Worm (Caenorhabditis elegans) whole organism, early embryonic: ENCODE measurements around the gene fbxb-16.

Source experiments
- B0310.2 ChIP-seq: sonication (generic microtip); optimal IDR thresholded peaks from 2 replicates; lab custom pipeline; 2016; ENCODE audit warnings: mild to moderate bottlenecking, missing genetic modification characterization, missing compliant biosample characterization
- F13C5.2 ChIP-seq: sonication (generic microtip); optimal IDR thresholded peaks from 2 replicates; lab custom pipeline; 2017; ENCODE audit warnings: mild to moderate bottlenecking, missing genetic modification characterization, inconsistent platforms, missing compliant biosample characterization
- aly-1 ChIP-seq: sonication (generic microtip); optimal IDR thresholded peaks from 2 replicates; lab custom pipeline; 2016; ENCODE audit warnings: missing genetic modification characterization, missing compliant biosample characterization
- ama-1 ChIP-seq: fragments of 150-350 bp; optimal IDR thresholded peaks from 2 replicates; lab custom pipeline; 2014
- ceh-13 ChIP-seq: fragments of 200-800 bp; sonication (Bioruptor generic); optimal IDR thresholded peaks from 2 replicates; lab custom pipeline; 2018; ENCODE audit warnings: mild to moderate bottlenecking, missing genetic modification characterization, missing compliant biosample characterization
- ceh-36 ChIP-seq: sonication (generic microtip); optimal IDR thresholded peaks from 2 replicates; lab custom pipeline; 2016; ENCODE audit warnings: missing genetic modification characterization, inconsistent platforms, missing compliant biosample characterization
- ets-7 ChIP-seq: sonication (generic microtip); optimal IDR thresholded peaks from 2 replicates; lab custom pipeline; 2016; ENCODE audit warnings: missing genotype, missing genetic modification characterization, missing compliant biosample characterization
- flt-1 ChIP-seq: fragments of 200-800 bp; sonication (Bioruptor generic); IDR thresholded peaks from 2 replicates; pipeline ENCODE4 v1.3.6; 2022; ENCODE audit warnings: missing genetic modification characterization, missing compliant biosample characterization
- hmbx-1 ChIP-seq: sonication (generic microtip); optimal IDR thresholded peaks from 2 replicates; lab custom pipeline; 2016; ENCODE audit warnings: mild to moderate bottlenecking, missing genetic modification characterization, missing compliant biosample characterization
- hmg-4 ChIP-seq: fragments of 200-800 bp; sonication (Bioruptor generic); optimal IDR thresholded peaks from 2 replicates; lab custom pipeline; 2018; ENCODE audit warnings: mild to moderate bottlenecking, missing genetic modification characterization, missing compliant biosample characterization
- hnd-1 ChIP-seq: sonication (generic microtip); optimal IDR thresholded peaks from 2 replicates; lab custom pipeline; 2016; ENCODE audit warnings: missing genetic modification characterization, missing compliant biosample characterization
- pes-1 ChIP-seq: fragments of 200-800 bp; sonication (Bioruptor generic); IDR thresholded peaks from 2 replicates; pipeline ENCODE4 v1.3.6; 2022; ENCODE audit warnings: missing genetic modification reagents, missing genetic modification characterization, missing compliant biosample characterization
- scrt-1 ChIP-seq: fragments of 200-800 bp; sonication (Bioruptor generic); IDR thresholded peaks from 2 replicates; pipeline ENCODE4 v1.3.6; 2022; ENCODE audit warnings: missing genetic modification characterization, missing compliant biosample characterization
- sea-1 ChIP-seq: fragments of 200-800 bp; sonication (Bioruptor generic); conservative IDR thresholded peaks from 2 replicates; pipeline ENCODE4 v1.3.6; 2022; ENCODE audit warnings: missing genetic modification characterization, missing compliant biosample characterization
- tbx-11 ChIP-seq: fragments of 200-800 bp; sonication (Bioruptor generic); IDR thresholded peaks from 2 replicates; pipeline ENCODE4 v1.3.6; 2022; ENCODE audit warnings: missing genetic modification characterization, missing compliant biosample characterization
- tbx-37 ChIP-seq: fragments of 200-800 bp; sonication (Bioruptor generic); conservative IDR thresholded peaks from 2 replicates; pipeline ENCODE4 v1.3.6; 2022; ENCODE audit warnings: missing genetic modification reagents, missing genetic modification characterization, missing compliant biosample characterization
- tra-4 ChIP-seq: sonication (generic microtip); optimal IDR thresholded peaks from 2 replicates; lab custom pipeline; 2017; ENCODE audit warnings: missing genetic modification characterization, missing compliant biosample characterization

The fbxb-16 gene

DNA sequence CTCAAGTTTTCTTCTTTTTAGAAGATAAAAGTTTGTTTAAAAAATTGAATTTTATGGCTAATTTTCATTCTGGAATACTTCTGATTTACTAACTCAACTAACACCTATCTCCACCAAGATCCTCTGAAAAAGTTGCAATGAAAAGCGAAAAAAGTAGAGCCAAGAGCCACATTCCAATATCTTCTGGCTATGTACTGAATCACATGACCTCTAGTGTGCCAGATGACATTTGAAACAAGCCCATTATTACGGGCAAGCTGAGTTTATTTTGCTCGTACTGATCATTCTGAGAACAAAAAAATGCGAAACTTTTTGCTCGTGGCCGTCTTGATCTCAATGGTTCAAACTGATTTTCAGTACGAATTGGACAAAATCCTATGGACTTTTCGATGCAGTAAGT lies 27.4 kb upstream of the fbxb-16 start, which contains the start of gene irld-36:
Gene irld-36, plus strand, starts transcription at position 301 of the 400 bp plus-strand sequence.
- TF ChIP-seq tra-4 (tag; lab: Kevin White, UChicago) (no peak), hmg-4 (no peak), ets-7 (tag; lab: Kevin White, UChicago) (no peak), flt-1 (GFP tag; lab: Robert Waterston, UW) (no peak), tbx-37 (GFP tag; lab: Robert Waterston, UW) (no peak), sea-1 (no peak), aly-1 (tag; lab: Kevin White, UChicago) (no peak), ceh-13 (GFP tag; lab: Kevin White, UChicago) (no peak)

- no peak for TF ChIP-seq flt-1 (GFP tag; lab: Robert Waterston, UW)
Observed at ce11 chrII:1676088-1676487, 24.4 kb upstream of the fbxb-16 start, which contains the start of gene fbxb-17. Gene fbxb-17 (plus strand): TSS chrII:1676388.

DNA sequence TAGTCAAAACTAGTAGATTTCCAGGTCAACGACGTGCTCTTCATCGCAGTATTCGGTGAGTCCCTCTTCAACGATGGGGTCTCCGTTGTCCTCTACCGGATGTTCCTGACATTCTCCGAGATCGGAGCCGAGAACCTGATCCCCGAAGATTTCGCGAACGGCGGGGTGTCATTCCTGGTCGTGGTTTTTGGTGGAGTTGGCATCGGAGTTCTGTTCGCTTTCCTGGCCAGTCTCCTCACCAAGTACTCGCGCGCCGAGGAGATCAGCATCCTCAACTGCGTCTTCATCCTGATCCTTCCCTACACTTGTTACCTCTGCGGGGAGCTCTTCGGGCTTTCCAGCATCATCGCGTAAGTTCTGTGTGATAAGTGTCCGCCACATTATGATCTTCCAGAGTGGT lies 21.0 kb upstream of the fbxb-16 start:
- TF ChIP-seq flt-1 (GFP tag; lab: Robert Waterston, UW), result no peak
- TF ChIP-seq ama-1 (lab: Kevin White, UChicago), result no peak
- no peak for TF ChIP-seq ceh-13 (GFP tag; lab: Kevin White, UChicago)
- no peak for TF ChIP-seq tbx-37 (GFP tag; lab: Robert Waterston, UW)
- no peak for TF ChIP-seq ceh-36 (tag; lab: Kevin White, UChicago)
- no peak for TF ChIP-seq F13C5.2
- TF ChIP-seq hnd-1 (tag; lab: Kevin White, UChicago), result no peak
- TF ChIP-seq hmg-4, result no peak
- no peak for TF ChIP-seq tra-4 (tag; lab: Kevin White, UChicago)
- no peak for TF ChIP-seq B0310.2
- no peak for TF ChIP-seq hmbx-1 (tag; lab: Kevin White, UChicago)

- TF ChIP-seq tbx-37 (GFP tag; lab: Robert Waterston, UW) (no peak), sea-1 (no peak), B0310.2 (no peak), flt-1 (GFP tag; lab: Robert Waterston, UW) (no peak), F13C5.2 (no peak), hnd-1 (tag; lab: Kevin White, UChicago) (no peak), scrt-1 (no peak), ceh-13 (GFP tag; lab: Kevin White, UChicago) (no peak), hmbx-1 (tag; lab: Kevin White, UChicago) (no peak), tra-4 (tag; lab: Kevin White, UChicago) (no peak), hmg-4 (no peak), ama-1 (lab: Kevin White, UChicago) (no peak), ets-7 (tag; lab: Kevin White, UChicago) (no peak), pes-1 (no peak), tbx-11 (GFP tag; lab: Robert Waterston, UW) (no peak)
Observed at ce11 chrII:1670985-1671384, 19.3 kb upstream of the fbxb-16 start.

- TF ChIP-seq hmg-4, result no peak
- TF ChIP-seq scrt-1, result no peak
- no peak for TF ChIP-seq ceh-13 (GFP tag; lab: Kevin White, UChicago)
- TF ChIP-seq hmbx-1 (tag; lab: Kevin White, UChicago), result no peak
- TF ChIP-seq B0310.2, result no peak
- TF ChIP-seq F13C5.2, result no peak
- TF ChIP-seq sea-1, result no peak
- TF ChIP-seq ama-1 (lab: Kevin White, UChicago), result no peak
- TF ChIP-seq tbx-37 (GFP tag; lab: Robert Waterston, UW), result no peak
- TF ChIP-seq tra-4 (tag; lab: Kevin White, UChicago), result no peak
- no peak for TF ChIP-seq aly-1 (tag; lab: Kevin White, UChicago)
- TF ChIP-seq tbx-11 (GFP tag; lab: Robert Waterston, UW), result no peak
- no peak for TF ChIP-seq pes-1
- no peak for TF ChIP-seq ceh-36 (tag; lab: Kevin White, UChicago)
- no peak for TF ChIP-seq ets-7 (tag; lab: Kevin White, UChicago)
Observed at ce11 chrII:1670260-1670879, 18.7 kb upstream of the fbxb-16 start, which contains the start of gene nhx-6. Gene nhx-6 (plus strand): TSS chrII:1670829.

DNA sequence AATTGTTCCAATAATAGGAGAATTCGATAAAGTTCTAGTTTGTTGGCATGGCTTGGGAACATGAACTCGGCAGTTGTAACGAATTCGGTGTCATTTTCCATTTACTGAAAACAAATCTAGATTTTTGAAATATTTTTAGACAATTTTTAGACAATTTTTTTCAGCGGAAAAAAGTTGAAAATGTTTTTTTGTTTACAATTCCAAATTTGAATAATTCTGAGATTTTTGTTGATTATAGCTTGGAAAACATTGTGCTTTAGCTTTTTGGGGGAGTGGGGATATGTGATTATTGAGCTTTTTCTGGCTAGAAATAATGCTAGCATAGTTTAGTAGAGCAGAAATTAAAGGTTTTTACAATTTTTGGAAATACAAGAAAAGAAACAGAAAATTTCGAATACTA lies 17.2 kb upstream of the fbxb-16 start, which contains the start of gene srw-97:
Gene srw-97, minus strand, starts transcription at position 101 of the 400 bp plus-strand sequence.
- no peak for TF ChIP-seq pes-1
- TF ChIP-seq ama-1 (lab: Kevin White, UChicago), result no peak
- TF ChIP-seq tra-4 (tag; lab: Kevin White, UChicago), result no peak
- no peak for TF ChIP-seq F13C5.2
- TF ChIP-seq ceh-13 (GFP tag; lab: Kevin White, UChicago), result no peak
- TF ChIP-seq hmbx-1 (tag; lab: Kevin White, UChicago), result no peak
- TF ChIP-seq scrt-1, result no peak
- no peak for TF ChIP-seq ceh-36 (tag; lab: Kevin White, UChicago)
- TF ChIP-seq tbx-11 (GFP tag; lab: Robert Waterston, UW), result no peak

DNA sequence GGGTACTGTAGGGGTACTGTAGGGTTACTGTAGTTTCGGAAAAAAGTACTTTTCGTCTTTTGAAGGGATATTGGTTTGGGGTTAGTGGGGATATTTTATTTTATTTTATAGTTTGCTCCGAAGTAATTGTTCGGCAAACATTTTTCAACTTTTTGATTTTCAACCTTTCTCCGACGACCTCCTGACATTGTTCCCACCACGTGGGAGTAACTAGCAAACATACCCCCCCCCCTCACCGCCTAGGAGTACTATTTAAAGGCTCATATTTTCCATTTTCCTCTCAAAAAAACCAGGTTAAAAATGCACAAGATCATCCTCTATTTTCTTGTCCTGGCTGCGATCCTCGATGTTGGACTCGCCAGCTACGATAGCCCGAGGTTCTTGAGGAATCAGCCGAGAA lies 14.3 kb upstream of the fbxb-16 start, which contains the start of gene srlf-29:
Gene srlf-29, plus strand, starts transcription at position 301 of the 400 bp plus-strand sequence.
- TF ChIP-seq tra-4 (tag; lab: Kevin White, UChicago) (no peak), ama-1 (lab: Kevin White, UChicago) (no peak), hmg-4 (no peak), B0310.2 (no peak), hmbx-1 (tag; lab: Kevin White, UChicago) (no peak), tbx-37 (GFP tag; lab: Robert Waterston, UW) (no peak), aly-1 (tag; lab: Kevin White, UChicago) (no peak), sea-1 (no peak), hnd-1 (tag; lab: Kevin White, UChicago) (no peak), ceh-13 (GFP tag; lab: Kevin White, UChicago) (no peak)

- TF ChIP-seq hmg-4 (peak; percentile 16), B0310.2 (no peak), hnd-1 (tag; lab: Kevin White, UChicago) (no peak), sea-1 (no peak), ceh-13 (GFP tag; lab: Kevin White, UChicago) (no peak)
Observed at ce11 chrII:1663516-1663915, 11.8 kb upstream of the fbxb-16 start, which contains the start of gene duxl-1. Gene duxl-1 (plus strand): TSS chrII:1663699.
